Fruit fly (Drosophila melanogaster): Measurements from ENCODE around the gene CG16974.

Gene CG16974

dm6 chr2L:13182415-13182814 is 9.4 kb downstream of the CG16974 start, which contains the start of gene Mgat3 (continued):
- no peak for TF ChIP-seq ase (GFP tag; IDR thresholded peaks at IDR 0.05)
- TF ChIP-seq wdn (GFP tag; IDR thresholded peaks at IDR 0.05), result no peak
- peak; percentile 13 for TF ChIP-seq BEAF-32 (GFP tag; optimal IDR thresholded peaks at IDR 0.05)
- no peak for TF ChIP-seq CG18599 (GFP tag; optimal IDR thresholded peaks at IDR 0.05)
- no peak for TF ChIP-seq CG31441 (GFP tag; IDR thresholded peaks at IDR 0.05)
- no peak for TF ChIP-seq zen (tag; optimal IDR thresholded peaks at IDR 0.05)
- TF ChIP-seq oc (tag; optimal IDR thresholded peaks at IDR 0.05), result no peak
- no peak for TF ChIP-seq CG6254 (GFP tag; optimal IDR thresholded peaks at IDR 0.05)
- no peak for TF ChIP-seq CG33557 (GFP tag; optimal IDR thresholded peaks at IDR 0.05)
- no peak for TF ChIP-seq CG2129 (GFP tag; IDR thresholded peaks at IDR 0.05; ENCODE audit: partially characterized antibody)
- no peak for TF ChIP-seq klu (GFP tag; IDR thresholded peaks at IDR 0.05)
- TF ChIP-seq HLH3B (GFP tag; IDR thresholded peaks at IDR 0.05), result no peak
- no peak for TF ChIP-seq CG10274 (GFP tag; optimal IDR thresholded peaks at IDR 0.05)
- no peak for TF ChIP-seq gsb-n (tag; optimal IDR thresholded peaks at IDR 0.05)
- TF ChIP-seq vvl (GFP tag; IDR thresholded peaks at IDR 0.05), result no peak
- TF ChIP-seq chm (GFP tag; IDR thresholded peaks at IDR 0.05), result no peak
- no peak for TF ChIP-seq E2f1 (GFP tag; IDR thresholded peaks at IDR 0.05)
- peak; percentile 84 for TF ChIP-seq crol (GFP tag; IDR thresholded peaks at IDR 0.05)
- TF ChIP-seq CG9437 (GFP tag; optimal IDR thresholded peaks at IDR 0.05), result no peak
- no peak for TF ChIP-seq CG6791 (GFP tag; IDR thresholded peaks at IDR 0.05; ENCODE audit: partially characterized antibody)
- no peak for TF ChIP-seq CG31388 (GFP tag; optimal IDR thresholded peaks at IDR 0.05)
- TF ChIP-seq BtbVII (GFP tag; optimal IDR thresholded peaks at IDR 0.05), result no peak
- TF ChIP-seq B-H2 (GFP tag; optimal IDR thresholded peaks at IDR 0.05), result no peak
- peak; percentile 1 for TF ChIP-seq Dp (GFP tag; optimal IDR thresholded peaks at IDR 0.05)
- TF ChIP-seq HLHmδ (GFP tag; optimal IDR thresholded peaks at IDR 0.05), result no peak
- TF ChIP-seq Opbp (GFP tag; IDR thresholded peaks at IDR 0.05; ENCODE audit: partially characterized antibody), result no peak
- peak; percentile 34 for TF ChIP-seq pzg (GFP tag; optimal IDR thresholded peaks at IDR 0.05)
- no peak for TF ChIP-seq corto (GFP tag; optimal IDR thresholded peaks at IDR 0.05)
- no peak for TF ChIP-seq HmgD (GFP tag; optimal IDR thresholded peaks at IDR 0.05)
- TF ChIP-seq CG10209 (GFP tag; optimal IDR thresholded peaks at IDR 0.05), result no peak
- TF ChIP-seq CG15514 (GFP tag; optimal IDR thresholded peaks at IDR 0.05), result no peak
- no peak for TF ChIP-seq Trl (optimal IDR thresholded peaks at IDR 0.05)
- TF ChIP-seq Trl (GFP tag; optimal IDR thresholded peaks at IDR 0.05), result no peak
- peak; percentile 5 for TF ChIP-seq trem (tag; optimal IDR thresholded peaks at IDR 0.05)
- TF ChIP-seq CG2116 (GFP tag; optimal IDR thresholded peaks at IDR 0.05), result peak; percentile 55
- TF ChIP-seq gce (GFP tag; IDR thresholded peaks at IDR 0.05), result no peak
- TF ChIP-seq Ravus (GFP tag; IDR thresholded peaks at IDR 0.05), result no peak
- TF ChIP-seq lab (GFP tag; optimal IDR thresholded peaks at IDR 0.05), result no peak
- TF ChIP-seq twi (tag; optimal IDR thresholded peaks at IDR 0.05), result no peak
- TF ChIP-seq CG7963 (GFP tag; IDR thresholded peaks at IDR 0.05; ENCODE audit: partially characterized antibody), result no peak
- TF ChIP-seq Usf (GFP tag; optimal IDR thresholded peaks at IDR 0.05), result no peak
- peak; percentile 82 for TF ChIP-seq stwl (tag; optimal IDR thresholded peaks at IDR 0.05)
- TF ChIP-seq croc (GFP tag; conservative IDR thresholded peaks at IDR 0.05), result no peak
- no peak for TF ChIP-seq ttk (GFP tag; IDR thresholded peaks at IDR 0.05)
- TF ChIP-seq CG32532 (GFP tag; IDR thresholded peaks at IDR 0.05), result no peak
- no peak for TF ChIP-seq Hr39 (optimal IDR thresholded peaks at IDR 0.05)
- no peak for TF ChIP-seq CG2875 (GFP tag; optimal IDR thresholded peaks at IDR 0.05)
- TF ChIP-seq CG8359 (GFP tag; optimal IDR thresholded peaks at IDR 0.05; ENCODE audit: borderline replicate concordance), result no peak
- TF ChIP-seq sr (GFP tag; IDR thresholded peaks at IDR 0.05), result no peak
- TF ChIP-seq Dref (GFP tag; IDR thresholded peaks at IDR 0.05), result peak; percentile 44
- TF ChIP-seq Deaf1 (tag; optimal IDR thresholded peaks at IDR 0.05), result no peak
- TF ChIP-seq CG17361 (GFP tag; IDR thresholded peaks at IDR 0.05), result no peak
